Fruit fly (Drosophila melanogaster) whole organism, pupa: ENCODE measurements around the gene Ude.

Experiments used
- CG10348 ChIP-seq: fragments of 200-800 bp; sonication (Bioruptor generic); IDR thresholded peaks from 2 replicates; pipeline ENCODE4 v1.3.6; 2022; ENCODE audit warnings: missing biosample characterization, missing genetic modification characterization
- CG12605 ChIP-seq: fragments of 200-800 bp; sonication (Bioruptor generic); IDR thresholded peaks from 2 replicates; pipeline ENCODE4 v1.3.6; 2022; ENCODE audit warnings: missing biosample characterization, missing genetic modification characterization
- CG13204 ChIP-seq: fragments of 200-800 bp; sonication (Bioruptor generic); optimal IDR thresholded peaks from 2 replicates; lab custom pipeline; 2018; ENCODE audit warnings: missing biosample characterization, mild to moderate bottlenecking, missing genetic modification characterization, moderate library complexity
- CG14655 ChIP-seq: fragments of 200-800 bp; sonication (Bioruptor generic); optimal IDR thresholded peaks from 3 replicates; lab custom pipeline; 2017; ENCODE audit warnings: mild to moderate bottlenecking, missing biosample characterization, missing genetic modification reagents, missing genetic modification characterization
- CG15710 ChIP-seq: fragments of 200-800 bp; sonication (Bioruptor generic); optimal IDR thresholded peaks from 2 replicates; lab custom pipeline; 2018; ENCODE audit warnings: missing biosample characterization, mild to moderate bottlenecking, missing genetic modification characterization, moderate library complexity
- CG17806 ChIP-seq: fragments of 200-800 bp; sonication (Bioruptor generic); optimal IDR thresholded peaks from 2 replicates; lab custom pipeline; 2018; ENCODE audit warnings: missing biosample characterization, mild to moderate bottlenecking, missing genetic modification characterization, moderate library complexity
- CG32121 ChIP-seq: fragments of 200-800 bp; sonication (Bioruptor generic); IDR thresholded peaks from 2 replicates; pipeline ENCODE4 v1.3.6; 2022; ENCODE audit warnings: missing biosample characterization, missing genetic modification characterization
- CG34367 ChIP-seq: fragments of 200-800 bp; sonication (Bioruptor generic); optimal IDR thresholded peaks from 2 replicates; lab custom pipeline; 2018; ENCODE audit warnings: missing biosample characterization, mild to moderate bottlenecking, missing genetic modification characterization
- CG4496 ChIP-seq: fragments of 200-800 bp; sonication (Bioruptor generic); IDR thresholded peaks from 3 replicates; pipeline ENCODE4 v1.3.6; 2022; ENCODE audit warnings: missing biosample characterization, missing genetic modification characterization
- CG8159 ChIP-seq: fragments of 200-800 bp; sonication (Bioruptor generic); optimal IDR thresholded peaks from 3 replicates; lab custom pipeline; 2018; ENCODE audit warnings: missing biosample characterization, mild to moderate bottlenecking, missing genetic modification characterization, moderate library complexity
- CG8301 ChIP-seq: fragments of 200-800 bp; sonication (Bioruptor generic); optimal IDR thresholded peaks from 2 replicates; lab custom pipeline; 2018; ENCODE audit warnings: missing biosample characterization, mild to moderate bottlenecking, missing genetic modification characterization
- CG9948 ChIP-seq: fragments of 200-800 bp; sonication (Bioruptor generic); optimal IDR thresholded peaks from 2 replicates; lab custom pipeline; 2018; ENCODE audit warnings: missing biosample characterization, mild to moderate bottlenecking, missing genetic modification characterization, moderate library complexity
- D1 ChIP-seq: fragments of 200-800 bp; sonication (Bioruptor generic); optimal IDR thresholded peaks from 2 replicates; lab custom pipeline; 2018; ENCODE audit warnings: missing biosample characterization, mild to moderate bottlenecking, missing genetic modification characterization, moderate library complexity
- EcR ChIP-seq: fragments of 200-800 bp; sonication (Bioruptor generic); optimal IDR thresholded peaks from 3 replicates; lab custom pipeline; 2019; ENCODE audit warnings: missing biosample characterization, missing genetic modification characterization, mild to moderate bottlenecking, moderate library complexity, missing genetic modification reagents
- Ets98B ChIP-seq: fragments of 200-800 bp; sonication (Bioruptor generic); IDR thresholded peaks from 2 replicates; pipeline ENCODE4 v1.3.6; 2022; ENCODE audit warnings: missing biosample characterization, missing genetic modification characterization
- Pif1A ChIP-seq: fragments of 200-800 bp; sonication (Bioruptor generic); optimal IDR thresholded peaks from 3 replicates; lab custom pipeline; 2016; ENCODE audit warnings: missing biosample characterization, missing genetic modification characterization
- Pif1B ChIP-seq: fragments of 200-800 bp; sonication (Bioruptor generic); optimal IDR thresholded peaks from 3 replicates; lab custom pipeline; 2016; ENCODE audit warnings: missing biosample characterization, missing genetic modification characterization
- Snoo ChIP-seq: fragments of 200-800 bp; sonication (Bioruptor generic); optimal IDR thresholded peaks from 3 replicates; lab custom pipeline; 2017; ENCODE audit warnings: missing biosample characterization, mild to moderate bottlenecking, missing genetic modification characterization, inconsistent platforms
- fd96Ca ChIP-seq: fragments of 200-800 bp; sonication (Bioruptor generic); IDR thresholded peaks from 3 replicates; pipeline ENCODE4 v1.3.6; 2022; ENCODE audit warnings: missing biosample characterization, missing genetic modification characterization
- gl ChIP-seq: fragments of 200-800 bp; sonication (Bioruptor generic); optimal IDR thresholded peaks from 2 replicates; lab custom pipeline; 2018; ENCODE audit warnings: missing biosample characterization, mild to moderate bottlenecking, missing genetic modification characterization
- rn ChIP-seq: fragments of 200-800 bp; sonication (Bioruptor generic); IDR thresholded peaks from 2 replicates; pipeline ENCODE4 v1.3.6; 2022; ENCODE audit warnings: missing biosample characterization, missing genetic modification characterization

Gene Ude

dm6 chr3R:24805048-24805447 lies 5.6 kb upstream of the Ude start, which contains the start of gene polybromo:
polybromo (minus strand) TSS chr3R:24805259.
- TF ChIP-seq CG8301 (tag; lab: Kevin White, UChicago) (no peak), CG9948 (tag; lab: Kevin White, UChicago) (no peak), CG4496 (GFP tag; lab: Robert Waterston, UW) (no peak), CG10348 (GFP tag; lab: Robert Waterston, UW) (no peak), CG13204 (no peak), fd96Ca (GFP tag; lab: Robert Waterston, UW) (no peak), Ets98B (no peak), CG34367 (no peak), D1 (tag; lab: Kevin White, UChicago) (no peak), EcR (GFP tag; lab: Kevin White, UChicago) (no peak), CG17806 (no peak), CG32121 (no peak), Pif1A (GFP tag; lab: Kevin White, UChicago) (no peak)

- TF ChIP-seq CG4496 (GFP tag; lab: Robert Waterston, UW) (0 out of 3 replicates have a peak, but pooled peaks have one; percentile 24), fd96Ca (GFP tag; lab: Robert Waterston, UW) (no peak)
These were observed 873 bp downstream of the Ude start for dm6 chr3R:24798595-24798994.

- TF ChIP-seq CG32121, result no peak
- no peak for TF ChIP-seq gl (tag; lab: Kevin White, UChicago)
- TF ChIP-seq CG13204, result no peak
- no peak for TF ChIP-seq CG34367
- no peak for TF ChIP-seq CG4496 (GFP tag; lab: Robert Waterston, UW)
- TF ChIP-seq CG8159, result no peak
- TF ChIP-seq CG15710, result no peak
- no peak for TF ChIP-seq rn
- TF ChIP-seq CG12605 (GFP tag; lab: Robert Waterston, UW), result no peak
- no peak for TF ChIP-seq EcR (GFP tag; lab: Kevin White, UChicago)
- no peak for TF ChIP-seq CG9948 (tag; lab: Kevin White, UChicago)
- no peak for TF ChIP-seq CG14655 (GFP tag; lab: Kevin White, UChicago)
- TF ChIP-seq D1 (tag; lab: Kevin White, UChicago), result no peak
- no peak for TF ChIP-seq CG10348 (GFP tag; lab: Robert Waterston, UW)
- no peak for TF ChIP-seq Pif1A (GFP tag; lab: Kevin White, UChicago)
These were observed 9.4 kb downstream of the Ude start, which contains the start of gene CG13634 for dm6 chr3R:24790036-24790435. CG13634 (minus strand) TSS chr3R:24790136.

DNA sequence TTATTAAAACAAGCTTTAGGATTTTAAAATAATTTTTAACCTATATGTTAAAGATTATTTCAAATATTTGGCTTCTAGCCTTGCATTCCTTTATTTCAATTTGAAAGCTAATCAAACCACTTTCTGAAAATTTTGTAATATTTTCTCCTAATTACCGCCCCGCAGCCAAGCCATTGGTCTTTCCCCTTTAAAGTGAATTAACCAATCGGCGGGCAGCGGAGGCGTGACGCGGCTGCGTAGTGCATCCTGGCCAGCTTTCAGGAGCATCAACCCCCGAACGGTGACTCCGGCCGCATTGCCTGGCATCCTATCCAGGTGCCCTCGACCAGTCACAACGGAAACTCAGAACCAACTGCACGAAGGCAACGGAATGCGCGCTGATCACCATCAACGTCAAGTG lies 11.7 kb downstream of the Ude start, which contains the start of gene Ets96B:
TSS of gene Ets96B (plus strand) at position 321 of the 400 bp plus-strand sequence.
- no peak for TF ChIP-seq CG17806
- TF ChIP-seq Ets98B, result no peak
- no peak for TF ChIP-seq CG8159
- no peak for TF ChIP-seq CG32121
- TF ChIP-seq CG4496 (GFP tag; lab: Robert Waterston, UW), result no peak
- no peak for TF ChIP-seq CG12605 (GFP tag; lab: Robert Waterston, UW)

DNA sequence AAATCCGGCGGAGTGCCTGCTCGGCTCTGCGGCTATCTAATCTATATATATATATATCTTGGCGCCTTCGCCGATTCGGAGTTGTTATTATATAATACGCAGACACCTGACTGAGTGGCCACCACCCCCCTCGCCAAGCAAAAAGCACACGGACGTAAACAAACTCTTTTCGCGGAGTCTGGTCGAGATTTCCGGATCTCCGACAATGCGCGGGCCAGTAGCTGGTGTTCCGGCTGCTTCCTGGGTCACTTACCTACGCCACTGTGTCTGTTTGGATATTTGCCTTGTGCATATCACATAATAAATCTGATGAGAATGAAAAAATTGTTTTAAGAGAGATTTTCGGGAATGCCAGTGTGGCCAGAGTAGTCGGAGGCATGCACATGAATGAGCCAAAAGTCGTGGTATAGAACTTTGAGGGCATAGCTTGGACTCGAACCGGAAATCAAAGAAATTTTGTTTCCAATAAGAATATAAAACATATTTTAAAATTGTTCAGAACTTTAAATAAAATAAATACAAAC lies 12.4 kb downstream of the Ude start, which contains the start of gene CG5805:
TSS of gene CG5805 (minus strand) at position 380 of the 524 bp plus-strand sequence.
- TF ChIP-seq CG9948 (tag; lab: Kevin White, UChicago) (peak; percentile 4), CG10348 (GFP tag; lab: Robert Waterston, UW) (no peak), CG13204 (no peak), Pif1A (GFP tag; lab: Kevin White, UChicago) (peak; percentile 45), CG32121 (no peak), gl (tag; lab: Kevin White, UChicago) (peak; percentile 22), CG14655 (GFP tag; lab: Kevin White, UChicago) (peak; percentile 43), CG8301 (tag; lab: Kevin White, UChicago) (no peak), Snoo (tag; lab: Kevin White, UChicago) (peak; percentile 84), D1 (tag; lab: Kevin White, UChicago) (no peak), EcR (GFP tag; lab: Kevin White, UChicago) (peak; percentile 56), CG8159 (peak; percentile 50), CG4496 (GFP tag; lab: Robert Waterston, UW) (peak; percentile 85), CG15710 (peak; percentile 38), Pif1B (GFP tag; lab: Kevin White, UChicago) (peak; percentile 24), CG17806 (peak; percentile 16), fd96Ca (GFP tag; lab: Robert Waterston, UW) (no peak), CG12605 (GFP tag; lab: Robert Waterston, UW) (peak; percentile 20; the same call in 1 of the 2 replicates), rn (0 out of 2 replicates have a peak, but pooled peaks have one; percentile 7), Ets98B (peak; percentile 47; the same call in 1 of the 2 replicates), CG34367 (peak; percentile 57)

DNA sequence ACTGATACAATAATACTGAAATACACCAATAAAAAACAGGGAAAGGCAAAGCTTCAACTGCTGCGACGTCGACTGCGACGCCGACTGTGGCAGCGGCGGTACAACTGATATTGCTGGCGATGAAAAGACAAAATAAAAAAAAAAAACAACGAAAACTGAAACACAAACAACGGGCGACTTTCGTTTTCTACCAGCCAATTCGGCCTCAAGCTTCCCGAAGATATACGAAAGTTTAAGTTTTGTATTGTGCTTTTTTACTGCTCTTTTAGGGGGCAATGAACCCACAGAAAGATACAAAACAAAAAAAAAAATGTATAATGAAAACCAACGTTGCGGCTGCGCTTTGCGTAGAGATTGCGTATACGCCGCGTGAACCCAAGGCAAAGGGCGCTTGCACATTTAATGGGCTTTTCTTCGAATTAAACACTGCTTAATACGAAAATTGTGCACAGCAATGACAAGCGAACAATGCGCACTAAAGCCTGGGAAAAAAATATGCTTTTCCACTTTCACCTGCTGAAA lies 21.2 kb downstream of the Ude start:
- no peak for TF ChIP-seq CG4496 (GFP tag; lab: Robert Waterston, UW)
- no peak for TF ChIP-seq CG8159
- TF ChIP-seq CG9948 (tag; lab: Kevin White, UChicago), result no peak
- no peak for TF ChIP-seq D1 (tag; lab: Kevin White, UChicago)
- no peak for TF ChIP-seq Pif1B (GFP tag; lab: Kevin White, UChicago)
- TF ChIP-seq CG13204, result no peak
- TF ChIP-seq CG8301 (tag; lab: Kevin White, UChicago), result no peak
- no peak for TF ChIP-seq CG34367
- no peak for TF ChIP-seq Ets98B
- no peak for TF ChIP-seq CG14655 (GFP tag; lab: Kevin White, UChicago)
- TF ChIP-seq rn, result no peak
- no peak for TF ChIP-seq Snoo (tag; lab: Kevin White, UChicago)
- TF ChIP-seq EcR (GFP tag; lab: Kevin White, UChicago), result no peak
- TF ChIP-seq CG10348 (GFP tag; lab: Robert Waterston, UW), result no peak
